Worm (Caenorhabditis elegans) whole organism, young adult: ENCODE data around the gene sand-1.

Experiments used
- B0261.1 ChIP-seq: sonication (generic microtip); optimal IDR thresholded peaks from 2 replicates; lab custom pipeline; 2016; ENCODE audit warnings: mild to moderate bottlenecking, missing genetic modification characterization, moderate library complexity, missing compliant biosample characterization
- C17E4.6 ChIP-seq: fragments of 200-800 bp; sonication (Bioruptor generic); IDR thresholded peaks from 2 replicates; pipeline ENCODE4 v1.3.6; 2022; ENCODE audit warnings: missing genetic modification reagents, missing genetic modification characterization, missing compliant biosample characterization
- F10E7.11 ChIP-seq: sonication (generic microtip); optimal IDR thresholded peaks from 2 replicates; lab custom pipeline; 2017; ENCODE audit warnings: mild to moderate bottlenecking, missing genetic modification characterization, moderate library complexity, missing compliant biosample characterization
- F33H1.4 ChIP-seq: fragments of 200-800 bp; sonication (Bioruptor generic); IDR thresholded peaks from 2 replicates; pipeline ENCODE4 v1.3.6; 2022; ENCODE audit warnings: missing genetic modification reagents, missing genetic modification characterization, missing compliant biosample characterization
- F49E8.2 ChIP-seq: sonication (generic microtip); optimal IDR thresholded peaks from 3 replicates; lab custom pipeline; 2017; ENCODE audit warnings: missing genetic modification characterization, mild to moderate bottlenecking, missing compliant biosample characterization, antibody characterized with exemption, moderate library complexity; ENCODE audit not compliant: insufficient read depth
- F52B5.7 ChIP-seq: sonication (generic microtip); optimal IDR thresholded peaks from 2 replicates; lab custom pipeline; 2016; ENCODE audit warnings: mild to moderate bottlenecking, missing genetic modification characterization, missing compliant biosample characterization
- F55B11.4 ChIP-seq: sonication (generic microtip); optimal IDR thresholded peaks from 2 replicates; lab custom pipeline; 2016; ENCODE audit warnings: missing compliant biosample characterization, missing genetic modification characterization, borderline replicate concordance; ENCODE audit not compliant: insufficient read depth
- F57A8.1 ChIP-seq: fragments of 200-800 bp; sonication (Bioruptor generic); optimal IDR thresholded peaks from 2 replicates; lab custom pipeline; 2018; ENCODE audit warnings: mild to moderate bottlenecking, missing genetic modification characterization, moderate library complexity, missing compliant biosample characterization
- K11D2.4 ChIP-seq: fragments of 200-800 bp; sonication (Bioruptor generic); IDR thresholded peaks from 2 replicates; pipeline ENCODE4 v1.3.6; 2022; ENCODE audit warnings: missing genetic modification reagents, missing genetic modification characterization, missing compliant biosample characterization
- ZK185.1 ChIP-seq: sonication (generic microtip); optimal IDR thresholded peaks from 2 replicates; lab custom pipeline; 2016; ENCODE audit warnings: mild to moderate bottlenecking, missing genetic modification characterization, missing compliant biosample characterization; ENCODE audit not compliant: poor library complexity, severe bottlenecking
- ama-1 ChIP-seq, 3 experiments: fragments of 150-350 bp in 1 of 3; sonication (generic microtip) in 2 of 3; optimal IDR thresholded peaks; 2 replicates each; lab custom pipeline; 2014 to 2018; ENCODE audit warnings: missing biosample characterization in 2 of 3, missing genetic modification characterization in 2 of 3, missing genetic modification reagents in 2 of 3
- atf-7 ChIP-seq: sonication (generic microtip); optimal IDR thresholded peaks from 2 replicates; lab custom pipeline; 2017; ENCODE audit warnings: mild to moderate bottlenecking, missing genetic modification characterization, missing compliant biosample characterization
- ccch-3 ChIP-seq: fragments of 200-800 bp; sonication (Bioruptor generic); optimal IDR thresholded peaks from 2 replicates; lab custom pipeline; 2018; ENCODE audit warnings: mild to moderate bottlenecking, missing genetic modification characterization, missing compliant biosample characterization
- ceh-100 ChIP-seq: fragments of 200-800 bp; sonication (Bioruptor generic); IDR thresholded peaks from 2 replicates; pipeline ENCODE4 v1.3.6; 2022; ENCODE audit warnings: missing genetic modification reagents, missing genetic modification characterization, missing compliant biosample characterization
- ceh-40 ChIP-seq: fragments of 200-800 bp; sonication (Bioruptor generic); IDR thresholded peaks from 2 replicates; pipeline ENCODE4 v1.3.6; 2022; ENCODE audit warnings: missing genetic modification characterization, missing compliant biosample characterization
- ceh-79 ChIP-seq: sonication (generic microtip); optimal IDR thresholded peaks from 2 replicates; lab custom pipeline; 2017; ENCODE audit warnings: mild to moderate bottlenecking, missing genetic modification characterization, missing compliant biosample characterization
- chd-7 ChIP-seq: sonication (generic microtip); optimal IDR thresholded peaks from 2 replicates; lab custom pipeline; 2016; ENCODE audit warnings: mild to moderate bottlenecking, missing genetic modification characterization, moderate library complexity, missing compliant biosample characterization
- die-1 ChIP-seq: sonication (generic microtip); optimal IDR thresholded peaks from 2 replicates; lab custom pipeline; 2016; ENCODE audit warnings: missing genotype, mild to moderate bottlenecking, missing genetic modification characterization, missing compliant biosample characterization
- dpff-1 ChIP-seq: sonication (generic microtip); optimal IDR thresholded peaks from 2 replicates; lab custom pipeline; 2017; ENCODE audit warnings: mild to moderate bottlenecking, missing genetic modification characterization, missing compliant biosample characterization
- dpl-1 ChIP-seq: fragments of 150-350 bp; optimal IDR thresholded peaks from 2 replicates; lab custom pipeline; 2014; ENCODE audit warnings: missing biosample characterization, missing genetic modification reagents, missing genetic modification characterization
- efl-1 ChIP-seq: fragments of 150-350 bp; optimal IDR thresholded peaks from 2 replicates; lab custom pipeline; 2014; ENCODE audit warnings: missing biosample characterization, missing genetic modification reagents, missing genetic modification characterization
- gei-17 ChIP-seq: fragments of 200-800 bp; sonication (Bioruptor generic); optimal IDR thresholded peaks from 2 replicates; lab custom pipeline; 2018; ENCODE audit warnings: mild to moderate bottlenecking, missing genetic modification characterization, missing compliant biosample characterization
- hlh-12 ChIP-seq: sonication (generic microtip); optimal IDR thresholded peaks from 2 replicates; lab custom pipeline; 2016; ENCODE audit warnings: missing genetic modification characterization, missing compliant biosample characterization
- hlh-26 ChIP-seq: fragments of 200-800 bp; sonication (Bioruptor generic); conservative IDR thresholded peaks from 2 replicates; pipeline ENCODE4 v1.3.6; 2022; ENCODE audit warnings: missing genetic modification reagents, missing genetic modification characterization, missing compliant biosample characterization
- hmg-1.2 ChIP-seq: fragments of 200-800 bp; sonication (Bioruptor generic); IDR thresholded peaks from 2 replicates; pipeline ENCODE4 v1.3.6; 2022; ENCODE audit warnings: missing genetic modification reagents, missing genetic modification characterization, missing compliant biosample characterization
- hrde-1 ChIP-seq: sonication (generic microtip); optimal IDR thresholded peaks from 2 replicates; lab custom pipeline; 2016; ENCODE audit warnings: missing genetic modification characterization, mild to moderate bottlenecking, missing compliant biosample characterization, moderate library complexity, missing genotype, missing genetic modification reagents, borderline replicate concordance
- lag-1 ChIP-seq: fragments of 200-800 bp; sonication (Bioruptor generic); IDR thresholded peaks from 2 replicates; pipeline ENCODE4 v1.3.6; 2022; ENCODE audit warnings: missing genetic modification reagents, missing genetic modification characterization, missing compliant biosample characterization
- lin-40 ChIP-seq: sonication (generic microtip); optimal IDR thresholded peaks from 2 replicates; lab custom pipeline; 2016; ENCODE audit warnings: missing genetic modification characterization, mild to moderate bottlenecking, missing compliant biosample characterization, missing genotype, missing genetic modification reagents
- lin-54 ChIP-seq: fragments of 200-800 bp; sonication (Bioruptor generic); optimal IDR thresholded peaks from 2 replicates; lab custom pipeline; 2018; ENCODE audit warnings: mild to moderate bottlenecking, missing genetic modification characterization, missing compliant biosample characterization
- lsy-27 ChIP-seq: sonication (generic microtip); optimal IDR thresholded peaks from 2 replicates; lab custom pipeline; 2017; ENCODE audit warnings: missing genetic modification characterization, mild to moderate bottlenecking, missing compliant biosample characterization, antibody characterized with exemption, missing genotype, borderline replicate concordance; ENCODE audit not compliant: insufficient read depth
- madf-10 ChIP-seq: sonication (generic microtip); optimal IDR thresholded peaks from 2 replicates; lab custom pipeline; 2016; ENCODE audit warnings: mild to moderate bottlenecking, missing genetic modification characterization, missing compliant biosample characterization
- madf-3 ChIP-seq: fragments of 200-800 bp; sonication (Bioruptor generic); IDR thresholded peaks from 2 replicates; pipeline ENCODE4 v1.3.6; 2022; ENCODE audit warnings: missing genetic modification reagents, missing genetic modification characterization, missing compliant biosample characterization
- madf-8 ChIP-seq: fragments of 200-800 bp; sonication (Bioruptor generic); conservative IDR thresholded peaks from 2 replicates; pipeline ENCODE4 v1.3.6; 2022; ENCODE audit warnings: missing genetic modification reagents, missing genetic modification characterization, missing compliant biosample characterization
- nfya-1 ChIP-seq: sonication (generic microtip); optimal IDR thresholded peaks from 2 replicates; lab custom pipeline; 2017; ENCODE audit warnings: antibody characterized with exemption, missing compliant biosample characterization, missing genetic modification characterization, borderline replicate concordance; ENCODE audit not compliant: insufficient read depth
- nfyb-1 ChIP-seq: fragments of 200-800 bp; sonication (Bioruptor generic); IDR thresholded peaks from 2 replicates; pipeline ENCODE4 v1.3.6; 2022; ENCODE audit warnings: missing genetic modification reagents, missing genetic modification characterization, missing compliant biosample characterization
- nhr-80 ChIP-seq: sonication (generic microtip); optimal IDR thresholded peaks from 2 replicates; lab custom pipeline; 2016; ENCODE audit warnings: missing genetic modification characterization, missing compliant biosample characterization
- nhr-90 ChIP-seq: sonication (generic microtip); optimal IDR thresholded peaks from 2 replicates; lab custom pipeline; 2016; ENCODE audit warnings: missing genotype, mild to moderate bottlenecking, missing genetic modification characterization, missing compliant biosample characterization
- pbrm-1 ChIP-seq: fragments of 200-800 bp; sonication (Bioruptor generic); IDR thresholded peaks from 2 replicates; pipeline ENCODE4 v1.3.6; 2022; ENCODE audit warnings: missing genetic modification reagents, missing genetic modification characterization, missing compliant biosample characterization
- pha-4 ChIP-seq: fragments of 150-350 bp; sonication (generic microtip); optimal IDR thresholded peaks from 2 replicates; lab custom pipeline; 2014; ENCODE audit warnings: missing biosample characterization, missing genetic modification reagents, missing genetic modification characterization
- rcor-1 ChIP-seq: fragments of 200-800 bp; sonication (Bioruptor generic); IDR thresholded peaks from 2 replicates; pipeline ENCODE4 v1.3.6; 2022; ENCODE audit warnings: missing genetic modification reagents, missing genetic modification characterization, missing compliant biosample characterization
- sdz-38 ChIP-seq: sonication (generic microtip); optimal IDR thresholded peaks from 2 replicates; lab custom pipeline; 2016; ENCODE audit warnings: missing genotype, missing genetic modification characterization, missing compliant biosample characterization
- snpc-1.1 ChIP-seq: sonication (generic microtip); optimal IDR thresholded peaks from 2 replicates; lab custom pipeline; 2017; ENCODE audit warnings: missing genetic modification characterization, mild to moderate bottlenecking, missing compliant biosample characterization, antibody characterized with exemption, moderate library complexity, missing genotype, missing genetic modification reagents; ENCODE audit not compliant: insufficient read depth
- snpc-3.4 ChIP-seq: sonication (generic microtip); optimal IDR thresholded peaks from 2 replicates; lab custom pipeline; 2017; ENCODE audit warnings: missing genetic modification characterization, mild to moderate bottlenecking, missing compliant biosample characterization, antibody characterized with exemption, moderate library complexity, missing genotype, missing genetic modification reagents
- sptf-2 ChIP-seq: fragments of 200-800 bp; sonication (Bioruptor generic); optimal IDR thresholded peaks from 2 replicates; lab custom pipeline; 2018; ENCODE audit warnings: mild to moderate bottlenecking, missing genetic modification characterization, missing compliant biosample characterization
- zfh-2 ChIP-seq: fragments of 200-800 bp; sonication (Bioruptor generic); conservative IDR thresholded peaks from 2 replicates; pipeline ENCODE4 v1.3.6; 2022; ENCODE audit warnings: missing genetic modification reagents, missing genetic modification characterization, missing compliant biosample characterization
- ztf-22 ChIP-seq: fragments of 200-800 bp; sonication (Bioruptor generic); optimal IDR thresholded peaks from 2 replicates; lab custom pipeline; 2018; ENCODE audit warnings: mild to moderate bottlenecking, missing genetic modification characterization, moderate library complexity, missing compliant biosample characterization
- ztf-25 ChIP-seq: fragments of 200-800 bp; sonication (Bioruptor generic); IDR thresholded peaks from 2 replicates; pipeline ENCODE4 v1.3.6; 2022; ENCODE audit warnings: missing genetic modification reagents, missing genetic modification characterization, missing compliant biosample characterization
- ztf-28 ChIP-seq: fragments of 200-800 bp; sonication (Bioruptor generic); IDR thresholded peaks from 2 replicates; pipeline ENCODE4 v1.3.6; 2022; ENCODE audit warnings: missing genetic modification reagents, missing genetic modification characterization, missing compliant biosample characterization

sand-1 gene

ce11 chrIV:5334518-5334917 is 32.1 kb upstream of the sand-1 start (continued):
- TF ChIP-seq ceh-100 (GFP tag; lab: Robert Waterston, UW) (no peak; the same call in 1 of the 2 replicates), efl-1 (no peak), ccch-3 (GFP tag; lab: Kevin White, UChicago) (no peak), lin-54 (GFP tag; lab: Kevin White, UChicago) (no peak), pha-4 (tag; lab: Kevin White, UChicago) (no peak), hlh-12 (tag; lab: Kevin White, UChicago) (no peak), lin-40 (tag; lab: Kevin White, UChicago) (peak; percentile 43), ztf-22 (no peak), F33H1.4 (GFP tag; lab: Robert Waterston, UW) (peak; percentile 17), sdz-38 (tag; lab: Kevin White, UChicago) (no peak), ceh-79 (tag; lab: Kevin White, UChicago) (no peak), ztf-25 (GFP tag; lab: Robert Waterston, UW) (no peak), snpc-3.4 (tag; lab: Kevin White, UChicago) (peak; percentile 24), chd-7 (no peak), nhr-80 (tag; lab: Kevin White, UChicago) (peak; percentile 24), B0261.1 (tag; lab: Kevin White, UChicago) (peak; percentile 77), F49E8.2 (no peak), F57A8.1 (GFP tag; lab: Kevin White, UChicago) (no peak), nhr-90 (tag; lab: Kevin White, UChicago) (no peak), hlh-26 (no peak), K11D2.4 (GFP tag; lab: Robert Waterston, UW) (peak; percentile 69; the same call in 1 of the 2 replicates), sptf-2 (GFP tag; lab: Kevin White, UChicago) (no peak), ztf-28 (GFP tag; lab: Robert Waterston, UW) (no peak), nfyb-1 (GFP tag; lab: Robert Waterston, UW) (peak; percentile 77), F55B11.4 (tag; lab: Kevin White, UChicago) (no peak), hmg-1.2 (GFP tag; lab: Robert Waterston, UW) (peak; percentile 60), F52B5.7 (tag; lab: Kevin White, UChicago) (no peak), nfya-1 (no peak), ama-1 (optimal IDR thresholded peaks at IDR 0.05; lab: Kevin White, UChicago) (no peak), ama-1 (GFP tag; optimal IDR thresholded peaks at IDR 0.05; lab: Kevin White, UChicago) (peak in 1 of 2 experiments; percentile 66), madf-8 (GFP tag; lab: Robert Waterston, UW) (no peak), ceh-40 (GFP tag; lab: Robert Waterston, UW) (no peak), madf-10 (peak; percentile 26), ZK185.1 (tag; lab: Kevin White, UChicago) (peak; percentile 87), die-1 (tag; lab: Kevin White, UChicago) (peak; percentile 60), rcor-1 (peak; percentile 77), dpl-1 (GFP tag; lab: Kevin White, UChicago) (no peak), pbrm-1 (GFP tag; lab: Robert Waterston, UW) (no peak), lsy-27 (peak; percentile 36), hrde-1 (tag; lab: Kevin White, UChicago) (no peak), C17E4.6 (GFP tag; lab: Robert Waterston, UW) (no peak), atf-7 (tag; lab: Kevin White, UChicago) (no peak), lag-1 (GFP tag; lab: Robert Waterston, UW) (no peak), F10E7.11 (no peak), snpc-1.1 (tag; lab: Kevin White, UChicago) (peak; percentile 42), dpff-1 (tag; lab: Kevin White, UChicago) (no peak), madf-3 (GFP tag; lab: Robert Waterston, UW) (no peak), gei-17 (GFP tag; lab: Kevin White, UChicago) (no peak), zfh-2 (no peak)
